Fruit fly (Drosophila melanogaster) whole organism, embryonic: ENCODE results near the gene CG1943.

Experiments used
- Ada2b ChIP-seq: fragments of 200-800 bp; sonication (Bioruptor generic); IDR thresholded peaks from 2 replicates; pipeline ENCODE4 v1.3.6; 2022; ENCODE audit warnings: missing biosample characterization, missing genetic modification characterization
- Atf6 ChIP-seq: fragments of 200-800 bp; sonication (Bioruptor generic); IDR thresholded peaks from 2 replicates; pipeline ENCODE4 v1.3.6; 2022; ENCODE audit warnings: missing biosample characterization, missing genetic modification characterization
- Bteb2 ChIP-seq: fragments of 200-800 bp; sonication (Bioruptor generic); optimal IDR thresholded peaks from 2 replicates; lab custom pipeline; 2016; ENCODE audit warnings: missing biosample characterization, missing genetic modification characterization
- CG11085 ChIP-seq: fragments of 200-800 bp; sonication (Bioruptor generic); IDR thresholded peaks from 2 replicates; pipeline ENCODE4 v1.3.6; 2022; ENCODE audit warnings: missing biosample characterization, missing genetic modification characterization
- CG11560 ChIP-seq: fragments of 200-800 bp; sonication (Bioruptor generic); IDR thresholded peaks from 3 replicates; pipeline ENCODE4 v1.3.6; 2022; ENCODE audit warnings: missing biosample characterization, missing genetic modification characterization
- CG11696 ChIP-seq: fragments of 200-800 bp; sonication (Bioruptor generic); IDR thresholded peaks from 2 replicates; pipeline ENCODE4 v1.3.6; 2022; ENCODE audit warnings: missing biosample characterization, missing genetic modification characterization
- CG12155 ChIP-seq: fragments of 200-800 bp; sonication (Bioruptor generic); optimal IDR thresholded peaks from 3 replicates; lab custom pipeline; 2016; ENCODE audit warnings: missing biosample characterization, missing genetic modification characterization
- CG12219 ChIP-seq: fragments of 200-800 bp; sonication (Bioruptor generic); optimal IDR thresholded peaks from 3 replicates; lab custom pipeline; 2018; ENCODE audit warnings: missing biosample characterization, mild to moderate bottlenecking, missing genetic modification characterization
- CG12769 ChIP-seq: fragments of 200-800 bp; sonication (Bioruptor generic); optimal IDR thresholded peaks from 2 replicates; lab custom pipeline; 2019; ENCODE audit warnings: missing biosample characterization, mild to moderate bottlenecking, missing genetic modification characterization, moderate library complexity
- CG14441 ChIP-seq: fragments of 200-800 bp; sonication (Bioruptor generic); IDR thresholded peaks from 2 replicates; pipeline ENCODE4 v1.3.6; 2022; ENCODE audit warnings: missing biosample characterization, missing genetic modification characterization
- CG15073 ChIP-seq: fragments of 200-800 bp; sonication (Bioruptor generic); optimal IDR thresholded peaks from 2 replicates; lab custom pipeline; 2016; ENCODE audit warnings: missing biosample characterization, missing genetic modification characterization
- CG17359 ChIP-seq: fragments of 200-800 bp; sonication (Bioruptor generic); optimal IDR thresholded peaks from 3 replicates; lab custom pipeline; 2018; ENCODE audit warnings: missing biosample characterization, mild to moderate bottlenecking, missing genetic modification characterization, moderate library complexity
- CG17568 ChIP-seq: fragments of 200-800 bp; sonication (Bioruptor generic); optimal IDR thresholded peaks from 2 replicates; lab custom pipeline; 2018; ENCODE audit warnings: missing biosample characterization, mild to moderate bottlenecking, missing genetic modification characterization, moderate library complexity
- CG2199 ChIP-seq: fragments of 200-800 bp; sonication (Bioruptor generic); IDR thresholded peaks from 3 replicates; pipeline ENCODE4 v1.3.6; 2022; ENCODE audit warnings: missing biosample characterization, missing genetic modification characterization
- CG2678 ChIP-seq: fragments of 200-800 bp; sonication (Bioruptor generic); optimal IDR thresholded peaks from 3 replicates; lab custom pipeline; 2019; ENCODE audit warnings: missing biosample characterization, mild to moderate bottlenecking, missing genetic modification characterization, moderate library complexity
- CG3281 ChIP-seq: fragments of 200-800 bp; sonication (Bioruptor generic); optimal IDR thresholded peaks from 3 replicates; lab custom pipeline; 2017; ENCODE audit warnings: missing biosample characterization, mild to moderate bottlenecking, missing genetic modification characterization
- CG4730 ChIP-seq: fragments of 200-800 bp; sonication (Bioruptor generic); IDR thresholded peaks from 2 replicates; pipeline ENCODE4 v1.3.6; 2022; ENCODE audit warnings: missing biosample characterization, missing genetic modification characterization
- CG4820 ChIP-seq: fragments of 200-800 bp; sonication (Bioruptor generic); optimal IDR thresholded peaks from 3 replicates; lab custom pipeline; 2016; ENCODE audit warnings: missing biosample characterization, missing genetic modification characterization
- CG6175 ChIP-seq: fragments of 200-800 bp; sonication (Bioruptor generic); IDR thresholded peaks from 3 replicates; pipeline ENCODE4 v1.3.6; 2022; ENCODE audit warnings: missing biosample characterization, missing genetic modification characterization
- CG7745 ChIP-seq: fragments of 200-800 bp; sonication (Bioruptor generic); optimal IDR thresholded peaks from 2 replicates; lab custom pipeline; 2018; ENCODE audit warnings: missing biosample characterization, mild to moderate bottlenecking, missing genetic modification characterization, moderate library complexity
- CG8290 ChIP-seq, 3 experiments: fragments of 200-800 bp; sonication (Bioruptor generic); optimal IDR thresholded peaks; 2 replicates each; lab custom pipeline; 2016 to 2019; ENCODE audit warnings: missing biosample characterization in 3 of 3, missing genetic modification characterization in 3 of 3, mild to moderate bottlenecking in 2 of 3, moderate library complexity in 1 of 3
- CG8388 ChIP-seq: fragments of 200-800 bp; sonication (Bioruptor generic); optimal IDR thresholded peaks from 2 replicates; lab custom pipeline; 2019; ENCODE audit warnings: missing biosample characterization, mild to moderate bottlenecking, missing genetic modification characterization, moderate library complexity
- CG9215 ChIP-seq: fragments of 200-800 bp; sonication (Bioruptor generic); IDR thresholded peaks from 2 replicates; pipeline ENCODE4 v1.3.6; 2022; ENCODE audit warnings: missing biosample characterization, missing genetic modification characterization
- CG9817 ChIP-seq: fragments of 200-800 bp; sonication (Bioruptor generic); optimal IDR thresholded peaks from 2 replicates; lab custom pipeline; 2018; ENCODE audit warnings: missing biosample characterization, mild to moderate bottlenecking, missing genetic modification characterization, moderate library complexity
- CHES-1-like ChIP-seq: fragments of 200-800 bp; sonication (Bioruptor generic); optimal IDR thresholded peaks from 2 replicates; lab custom pipeline; 2016; ENCODE audit warnings: missing biosample characterization, missing genetic modification characterization
- CrebB ChIP-seq: fragments of 200-800 bp; sonication (Bioruptor generic); optimal IDR thresholded peaks from 3 replicates; lab custom pipeline; 2018; ENCODE audit warnings: missing biosample characterization, mild to moderate bottlenecking, missing genetic modification characterization
- D ChIP-seq, 2 experiments: fragments of 200-800 bp in 1 of 2; fragments of >200 bp in 1 of 2; sonication (Bioruptor generic) in 1 of 2; optimal IDR thresholded peaks; 2 replicates in 1 of 2; 3 replicates in 1 of 2; lab custom pipeline; 2017; ENCODE audit warnings: mild to moderate bottlenecking in 1 of 2, missing biosample characterization in 1 of 2, missing genetic modification characterization in 1 of 2, missing genetic modification reagents in 1 of 2
- Deaf1 ChIP-seq: fragments of 200-800 bp; optimal IDR thresholded peaks from 3 replicates; lab custom pipeline; 2019; ENCODE audit warnings: missing biosample characterization, mild to moderate bottlenecking, missing genetic modification characterization, moderate library complexity
- Dfd ChIP-seq, 2 experiments: fragments of >200 bp; optimal IDR thresholded peaks; 2 replicates each; lab custom pipeline; 2017; ENCODE audit warnings: missing biosample characterization in 2 of 2, missing genetic modification characterization in 2 of 2
- E2f2 ChIP-seq: fragments of 200-800 bp; sonication (Bioruptor generic); IDR thresholded peaks from 2 replicates; pipeline ENCODE4 v1.3.6; 2022; ENCODE audit warnings: missing biosample characterization, missing genetic modification characterization
- Neu2 ChIP-seq: fragments of 200-800 bp; sonication (Bioruptor generic); optimal IDR thresholded peaks from 3 replicates; lab custom pipeline; 2016; ENCODE audit warnings: missing biosample characterization, missing genetic modification characterization, borderline replicate concordance
- Sry-δ ChIP-seq: fragments of 200-800 bp; sonication (Bioruptor generic); optimal IDR thresholded peaks from 2 replicates; lab custom pipeline; 2016; ENCODE audit warnings: missing biosample characterization, missing genetic modification characterization
- aop ChIP-seq: fragments of 200-800 bp; sonication (Bioruptor generic); IDR thresholded peaks from 2 replicates; pipeline ENCODE4 v1.3.6; 2022; ENCODE audit warnings: missing biosample characterization, missing genetic modification characterization
- br ChIP-seq: fragments of >200 bp; optimal IDR thresholded peaks from 2 replicates; lab custom pipeline; 2017
- caup ChIP-seq: fragments of 200-800 bp; sonication (Bioruptor generic); optimal IDR thresholded peaks from 3 replicates; lab custom pipeline; 2017; ENCODE audit warnings: missing biosample characterization, mild to moderate bottlenecking, missing genetic modification characterization, moderate library complexity; ENCODE audit not compliant: severe bottlenecking
- dmrt99B ChIP-seq: fragments of 200-800 bp; sonication (Bioruptor generic); optimal IDR thresholded peaks from 2 replicates; lab custom pipeline; 2018; ENCODE audit warnings: missing biosample characterization, mild to moderate bottlenecking, missing genetic modification characterization, moderate library complexity
- emc ChIP-seq: fragments of 200-800 bp; sonication (Bioruptor generic); optimal IDR thresholded peaks from 2 replicates; lab custom pipeline; 2016; ENCODE audit warnings: missing biosample characterization, missing genetic modification characterization
- fd3F ChIP-seq: fragments of 200-800 bp; sonication (Bioruptor generic); optimal IDR thresholded peaks from 2 replicates; lab custom pipeline; 2018; ENCODE audit warnings: missing biosample characterization, mild to moderate bottlenecking, missing genetic modification characterization, moderate library complexity
- gro ChIP-seq: fragments of 200-800 bp; sonication (Bioruptor generic); optimal IDR thresholded peaks from 2 replicates; lab custom pipeline; 2016; ENCODE audit warnings: missing biosample characterization, missing genetic modification characterization
- gt ChIP-seq: fragments of 200-800 bp; sonication (Bioruptor generic); IDR thresholded peaks from 2 replicates; pipeline ENCODE4 v1.3.6; 2022; ENCODE audit warnings: missing biosample characterization, missing genetic modification characterization
- h ChIP-seq: fragments of >200 bp; optimal IDR thresholded peaks from 2 replicates; lab custom pipeline; 2017
- ind ChIP-seq: fragments of 200-800 bp; sonication (Bioruptor generic); optimal IDR thresholded peaks from 3 replicates; lab custom pipeline; 2016; ENCODE audit warnings: missing biosample characterization, missing genetic modification characterization
- jumu ChIP-seq: fragments of 200-800 bp; sonication (Bioruptor generic); optimal IDR thresholded peaks from 3 replicates; lab custom pipeline; 2016; ENCODE audit warnings: missing biosample characterization, missing genetic modification characterization
- lmd ChIP-seq: fragments of 200-800 bp; sonication (Bioruptor generic); IDR thresholded peaks from 2 replicates; pipeline ENCODE4 v1.3.6; 2022; ENCODE audit warnings: missing biosample characterization, missing genetic modification characterization
- maf-S ChIP-seq: fragments of 200-800 bp; sonication (Bioruptor generic); optimal IDR thresholded peaks from 2 replicates; lab custom pipeline; 2016; ENCODE audit warnings: missing biosample characterization, missing genetic modification characterization
- pb ChIP-seq: fragments of 200-800 bp; sonication (Bioruptor generic); optimal IDR thresholded peaks from 3 replicates; lab custom pipeline; 2016; ENCODE audit warnings: missing biosample characterization, missing genetic modification characterization
- pfk ChIP-seq: fragments of 200-800 bp; sonication (Bioruptor generic); optimal IDR thresholded peaks from 2 replicates; lab custom pipeline; 2018; ENCODE audit warnings: missing biosample characterization, mild to moderate bottlenecking, missing genetic modification characterization, moderate library complexity
- sc ChIP-seq, 3 experiments: fragments of >200 bp in 2 of 3; fragments of 200-800 bp in 1 of 3; sonication (Bioruptor generic) in 1 of 3; optimal IDR thresholded peaks; 2 replicates in 2 of 3; 3 replicates in 1 of 3; lab custom pipeline; 2017; ENCODE audit warnings: mild to moderate bottlenecking in 1 of 3, missing biosample characterization in 1 of 3, missing genetic modification characterization in 1 of 3, missing genetic modification reagents in 1 of 3
- slbo ChIP-seq: fragments of 200-800 bp; sonication (Bioruptor generic); IDR thresholded peaks from 2 replicates; pipeline ENCODE4 v1.3.6; 2022; ENCODE audit warnings: missing biosample characterization, missing genetic modification characterization
- tx ChIP-seq: fragments of 200-800 bp; sonication (Bioruptor generic); optimal IDR thresholded peaks from 2 replicates; lab custom pipeline; 2016; ENCODE audit warnings: missing biosample characterization, missing genetic modification characterization

Gene CG1943

DNA sequence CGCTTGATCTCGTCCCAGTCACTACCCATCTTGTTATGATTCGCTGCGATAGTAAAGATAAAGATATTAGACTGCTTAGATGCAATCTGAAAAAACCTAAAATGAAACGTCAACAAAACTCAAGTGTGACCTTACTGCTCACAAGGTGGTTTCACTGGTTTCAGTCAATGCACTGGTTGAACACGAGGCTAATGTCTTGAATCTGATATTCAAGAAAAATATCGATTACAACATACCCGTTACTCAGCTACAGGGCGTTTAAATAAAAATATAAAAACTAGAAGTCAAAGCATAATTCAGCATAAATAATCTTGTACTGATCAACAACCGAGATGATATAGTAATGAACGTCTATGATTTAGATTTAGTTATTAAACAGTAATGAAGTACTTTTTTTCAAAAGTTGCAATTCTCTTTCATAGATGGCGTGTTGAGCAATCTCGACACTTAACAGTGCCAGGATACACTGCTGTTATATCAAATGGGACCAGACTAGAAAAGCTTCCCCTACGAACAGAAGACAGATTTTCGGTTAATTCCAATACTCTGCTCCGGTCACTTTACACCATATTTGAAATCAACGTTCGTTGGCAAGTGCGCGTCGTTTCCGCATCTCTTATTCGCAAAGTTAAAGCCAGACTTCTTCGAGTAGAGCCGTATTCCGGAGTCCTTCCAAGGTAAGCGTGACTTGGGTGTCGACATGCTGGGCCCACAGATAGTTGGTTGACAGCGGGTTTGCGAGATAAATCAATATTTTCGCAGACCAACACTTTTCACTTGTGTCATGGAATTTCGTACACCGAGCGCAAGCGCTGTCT lies at the start of gene CG1943, which contains the start of gene Ufl1 (continued):
- TF ChIP-seq aop (GFP tag; lab: Robert Waterston, UW): no peak
- TF ChIP-seq CHES-1-like: peak; percentile 71
- TF ChIP-seq CG9215 (GFP tag; lab: Robert Waterston, UW): no peak
- no peak for TF ChIP-seq CG6175 (GFP tag; lab: Robert Waterston, UW)
- no peak for TF ChIP-seq pfk
- no peak for TF ChIP-seq CG12155 (GFP tag; lab: Kevin White, UChicago)
- TF ChIP-seq D (optimal IDR thresholded peaks at IDR 0.05; lab: Kevin White, UChicago): no peak
- no peak for TF ChIP-seq D (GFP tag; optimal IDR thresholded peaks at IDR 0.05; lab: Kevin White, UChicago)
- TF ChIP-seq slbo (GFP tag; lab: Robert Waterston, UW): no peak
- no peak for TF ChIP-seq CG9817 (tag; lab: Kevin White, UChicago)
- no peak for TF ChIP-seq emc (GFP tag; lab: Kevin White, UChicago)
- TF ChIP-seq fd3F (GFP tag; lab: Kevin White, UChicago): no peak
- TF ChIP-seq CG2199 (GFP tag; lab: Robert Waterston, UW): no peak
- TF ChIP-seq Deaf1 (tag; lab: Kevin White, UChicago): no peak
- no peak for TF ChIP-seq CG11560 (tag; lab: Robert Waterston, UW)
- TF ChIP-seq CG11696 (GFP tag; lab: Robert Waterston, UW): no peak
- no peak for TF ChIP-seq Neu2
- TF ChIP-seq CG4820: no peak
- TF ChIP-seq CG12219 (GFP tag; lab: Kevin White, UChicago): no peak
- no peak for TF ChIP-seq dmrt99B (tag; lab: Kevin White, UChicago)
- no peak for TF ChIP-seq Atf6 (GFP tag; lab: Robert Waterston, UW)
- no peak for TF ChIP-seq CG8388 (GFP tag; lab: Kevin White, UChicago)
- TF ChIP-seq Ada2b (GFP tag; lab: Robert Waterston, UW): no peak
- TF ChIP-seq Sry-δ: peak; percentile 81
- TF ChIP-seq pb (GFP tag; lab: Kevin White, UChicago): no peak
- TF ChIP-seq lmd: no peak
- TF ChIP-seq Bteb2 (GFP tag; lab: Kevin White, UChicago): no peak
- no peak for TF ChIP-seq br (lab: Kevin White, UChicago)
- no peak for TF ChIP-seq maf-S (GFP tag; lab: Kevin White, UChicago)
- TF ChIP-seq CG4730 (GFP tag; lab: Robert Waterston, UW): no peak
- peak; percentile 19 for TF ChIP-seq CG12769 (tag; lab: Kevin White, UChicago)
- TF ChIP-seq ind: no peak
- no peak for TF ChIP-seq CrebB (tag; lab: Kevin White, UChicago)
- no peak for TF ChIP-seq h (lab: Kevin White, UChicago)
- no peak for TF ChIP-seq sc (optimal IDR thresholded peaks at IDR 0.05; lab: Kevin White, UChicago)
- TF ChIP-seq sc (GFP tag; optimal IDR thresholded peaks at IDR 0.05; lab: Kevin White, UChicago): no peak
- no peak for TF ChIP-seq gro (GFP tag; lab: Kevin White, UChicago)
- TF ChIP-seq CG15073 (GFP tag; lab: Kevin White, UChicago): no peak
- no peak for TF ChIP-seq CG8290 (GFP tag; optimal IDR thresholded peaks at IDR 0.05; lab: Kevin White, UChicago)
- TF ChIP-seq CG8290 (tag; optimal IDR thresholded peaks at IDR 0.05; lab: Kevin White, UChicago): peak in 1 of 2 experiments; percentile 24
- TF ChIP-seq CG17359: no peak
- no peak for TF ChIP-seq CG2678
- TF ChIP-seq CG3281 (GFP tag; lab: Kevin White, UChicago): no peak
- no peak for TF ChIP-seq CG7745 (tag; lab: Kevin White, UChicago)
- no peak for TF ChIP-seq Dfd (GFP tag; optimal IDR thresholded peaks at IDR 0.05; lab: Kevin White, UChicago)
- TF ChIP-seq caup: no peak
- no peak for TF ChIP-seq gt (GFP tag; lab: Robert Waterston, UW)
- TF ChIP-seq CG14441 (GFP tag; lab: Robert Waterston, UW): no peak
- no peak for TF ChIP-seq E2f2 (GFP tag; lab: Robert Waterston, UW)
- TF ChIP-seq jumu: no peak
- TF ChIP-seq CG11085 (GFP tag; lab: Robert Waterston, UW): no peak
- no peak for TF ChIP-seq tx (GFP tag; lab: Kevin White, UChicago)
- TF ChIP-seq CG17568 (GFP tag; lab: Kevin White, UChicago): no peak
